Worm (Caenorhabditis elegans) whole organism, early embryonic: ENCODE data around the gene srr-9.

ENCODE experiments used
- ama-1 ChIP-seq: fragments of 150-350 bp; optimal IDR thresholded peaks from 2 replicates; lab custom pipeline; 2014
- ceh-13 ChIP-seq: fragments of 200-800 bp; sonication (Bioruptor generic); optimal IDR thresholded peaks from 2 replicates; lab custom pipeline; 2018; ENCODE audit warnings: mild to moderate bottlenecking, missing genetic modification characterization, missing compliant biosample characterization
- flt-1 ChIP-seq: fragments of 200-800 bp; sonication (Bioruptor generic); IDR thresholded peaks from 2 replicates; pipeline ENCODE4 v1.3.6; 2022; ENCODE audit warnings: missing genetic modification characterization, missing compliant biosample characterization
- hmg-4 ChIP-seq: fragments of 200-800 bp; sonication (Bioruptor generic); optimal IDR thresholded peaks from 2 replicates; lab custom pipeline; 2018; ENCODE audit warnings: mild to moderate bottlenecking, missing genetic modification characterization, missing compliant biosample characterization
- tbx-37 ChIP-seq: fragments of 200-800 bp; sonication (Bioruptor generic); conservative IDR thresholded peaks from 2 replicates; pipeline ENCODE4 v1.3.6; 2022; ENCODE audit warnings: missing genetic modification reagents, missing genetic modification characterization, missing compliant biosample characterization
- tra-4 ChIP-seq: sonication (generic microtip); optimal IDR thresholded peaks from 2 replicates; lab custom pipeline; 2017; ENCODE audit warnings: missing genetic modification characterization, missing compliant biosample characterization

DNA sequence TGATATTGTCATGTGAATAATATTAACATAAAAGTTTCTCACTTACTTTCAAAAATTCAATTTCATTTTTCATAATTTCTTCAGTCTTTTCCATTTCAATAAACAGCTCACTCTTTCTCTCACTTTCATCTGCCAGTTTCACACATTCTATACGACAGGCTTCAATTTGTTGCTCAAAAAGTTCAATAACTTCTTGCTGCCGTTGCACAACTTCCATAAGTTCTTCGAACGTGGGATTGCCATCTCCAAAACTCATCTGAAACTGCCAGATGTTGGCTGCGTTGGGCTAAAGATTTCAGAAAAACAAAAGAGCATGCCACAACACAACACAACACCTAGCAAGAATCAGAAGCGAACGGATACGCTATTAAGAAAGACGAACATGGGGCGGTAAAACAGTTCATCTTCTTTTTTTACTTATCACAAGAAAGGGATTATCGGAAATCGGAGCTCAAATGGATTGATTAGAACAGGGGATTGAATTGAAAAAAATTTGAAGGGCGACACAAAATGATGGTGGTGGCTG lies 4.5 kb upstream of the srr-9 start:
- TF ChIP-seq ama-1 (lab: Kevin White, UChicago) (no peak), hmg-4 (GFP tag; lab: Kevin White, UChicago) (no peak), ceh-13 (no peak), tra-4 (tag; lab: Kevin White, UChicago) (no peak), tbx-37 (GFP tag; lab: Robert Waterston, UW) (no peak), flt-1 (GFP tag; lab: Robert Waterston, UW) (no peak)
